Worm (Caenorhabditis elegans) whole organism, early embryonic: ENCODE results near the gene arl-5.

Source experiments
- F13C5.2 ChIP-seq: sonication (generic microtip); optimal IDR thresholded peaks from 2 replicates; lab custom pipeline; 2017; ENCODE audit warnings: mild to moderate bottlenecking, missing genetic modification characterization, inconsistent platforms, missing compliant biosample characterization
- ama-1 ChIP-seq: fragments of 150-350 bp; optimal IDR thresholded peaks from 2 replicates; lab custom pipeline; 2014
- ceh-13 ChIP-seq: fragments of 200-800 bp; sonication (Bioruptor generic); optimal IDR thresholded peaks from 2 replicates; lab custom pipeline; 2018; ENCODE audit warnings: mild to moderate bottlenecking, missing genetic modification characterization, missing compliant biosample characterization
- ceh-36 ChIP-seq: sonication (generic microtip); optimal IDR thresholded peaks from 2 replicates; lab custom pipeline; 2016; ENCODE audit warnings: missing genetic modification characterization, inconsistent platforms, missing compliant biosample characterization
- ets-7 ChIP-seq: sonication (generic microtip); optimal IDR thresholded peaks from 2 replicates; lab custom pipeline; 2016; ENCODE audit warnings: missing genotype, missing genetic modification characterization, missing compliant biosample characterization
- flt-1 ChIP-seq: fragments of 200-800 bp; sonication (Bioruptor generic); IDR thresholded peaks from 2 replicates; pipeline ENCODE4 v1.3.6; 2022; ENCODE audit warnings: missing genetic modification characterization, missing compliant biosample characterization
- hmbx-1 ChIP-seq: sonication (generic microtip); optimal IDR thresholded peaks from 2 replicates; lab custom pipeline; 2016; ENCODE audit warnings: mild to moderate bottlenecking, missing genetic modification characterization, missing compliant biosample characterization
- hnd-1 ChIP-seq: sonication (generic microtip); optimal IDR thresholded peaks from 2 replicates; lab custom pipeline; 2016; ENCODE audit warnings: missing genetic modification characterization, missing compliant biosample characterization
- pes-1 ChIP-seq: fragments of 200-800 bp; sonication (Bioruptor generic); IDR thresholded peaks from 2 replicates; pipeline ENCODE4 v1.3.6; 2022; ENCODE audit warnings: missing genetic modification reagents, missing genetic modification characterization, missing compliant biosample characterization
- scrt-1 ChIP-seq: fragments of 200-800 bp; sonication (Bioruptor generic); IDR thresholded peaks from 2 replicates; pipeline ENCODE4 v1.3.6; 2022; ENCODE audit warnings: missing genetic modification characterization, missing compliant biosample characterization
- sea-1 ChIP-seq: fragments of 200-800 bp; sonication (Bioruptor generic); conservative IDR thresholded peaks from 2 replicates; pipeline ENCODE4 v1.3.6; 2022; ENCODE audit warnings: missing genetic modification characterization, missing compliant biosample characterization
- tra-4 ChIP-seq: sonication (generic microtip); optimal IDR thresholded peaks from 2 replicates; lab custom pipeline; 2017; ENCODE audit warnings: missing genetic modification characterization, missing compliant biosample characterization

DNA sequence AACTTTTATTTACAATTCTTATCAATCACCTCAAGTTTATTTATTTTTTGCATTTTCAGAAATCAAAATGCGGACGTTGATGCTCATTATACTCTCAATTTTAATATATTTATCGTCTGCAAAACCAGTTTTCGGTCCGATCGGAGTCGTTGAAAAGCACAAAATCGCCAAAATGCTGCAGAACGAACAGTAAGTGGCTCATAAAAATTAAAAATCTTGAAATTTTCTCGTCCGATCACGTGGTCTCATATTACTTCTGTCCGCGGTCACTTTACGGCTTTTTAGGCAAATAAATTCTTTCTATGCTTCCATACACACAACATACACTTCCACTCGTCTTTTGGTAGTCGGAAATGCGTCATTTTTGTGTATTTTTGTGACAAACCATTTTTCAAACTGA, 20.7 kb downstream of the arl-5 start, which contains the start of gene K11H3.5:
- TF ChIP-seq ama-1 (lab: Kevin White, UChicago) (no peak), F13C5.2 (tag; lab: Kevin White, UChicago) (no peak), ceh-13 (GFP tag; lab: Kevin White, UChicago) (no peak), hmbx-1 (tag; lab: Kevin White, UChicago) (no peak), scrt-1 (GFP tag; lab: Robert Waterston, UW) (no peak), sea-1 (no peak), hnd-1 (tag; lab: Kevin White, UChicago) (no peak), tra-4 (tag; lab: Kevin White, UChicago) (no peak), flt-1 (GFP tag; lab: Robert Waterston, UW) (no peak), ceh-36 (tag; lab: Kevin White, UChicago) (no peak), pes-1 (GFP tag; lab: Robert Waterston, UW) (no peak), ets-7 (tag; lab: Kevin White, UChicago) (no peak)
